Fruit fly (Drosophila melanogaster) whole organism, adult: Measurements from ENCODE around the gene CG4686.

ENCODE experiments used
- CG14711 ChIP-seq: fragments of 200-800 bp; sonication (Bioruptor generic); optimal IDR thresholded peaks from 2 replicates; lab custom pipeline; 2018; ENCODE audit warnings: missing biosample characterization, mild to moderate bottlenecking, missing genetic modification characterization, moderate library complexity
- Crg-1 ChIP-seq: fragments of 200-800 bp; sonication (Bioruptor generic); optimal IDR thresholded peaks from 2 replicates; lab custom pipeline; 2016; ENCODE audit warnings: missing biosample characterization, missing genetic modification characterization
- Hr96 ChIP-seq: fragments of 200-800 bp; sonication (Bioruptor generic); optimal IDR thresholded peaks from 2 replicates; lab custom pipeline; 2016; ENCODE audit warnings: missing biosample characterization, missing genetic modification characterization
- Mnt ChIP-seq: fragments of 200-800 bp; sonication (Bioruptor generic); optimal IDR thresholded peaks from 2 replicates; lab custom pipeline; 2016; ENCODE audit warnings: missing biosample characterization, mild to moderate bottlenecking, missing genetic modification characterization
- toe ChIP-seq: fragments of 200-800 bp; sonication (Bioruptor generic); optimal IDR thresholded peaks from 2 replicates; lab custom pipeline; 2016; ENCODE audit warnings: missing biosample characterization, missing genetic modification characterization

dm6 chr3R:19834982-19835381 is 29.3 kb upstream of the CG4686 start:
- TF ChIP-seq toe (GFP tag; lab: Kevin White, UChicago): no peak
- TF ChIP-seq CG14711: no peak
- TF ChIP-seq Crg-1 (GFP tag; lab: Kevin White, UChicago): no peak
- no peak for TF ChIP-seq Mnt (GFP tag; lab: Kevin White, UChicago)
- TF ChIP-seq Hr96 (GFP tag; lab: Kevin White, UChicago): no peak
